Worm (Caenorhabditis elegans): ENCODE data around the gene ZK1290.10.

ZK1290.10 gene

ce11 chrII:7531478-7531877, 22.2 kb downstream of the ZK1290.10 start:
- no peak for TF ChIP-seq sea-1 (GFP tag; conservative IDR thresholded peaks at IDR 0.05)
- TF ChIP-seq hmg-4 (GFP tag; optimal IDR thresholded peaks at IDR 0.05) = no peak
- TF ChIP-seq ama-1 (optimal IDR thresholded peaks at IDR 0.05) = no peak
- no peak for TF ChIP-seq pes-1 (GFP tag; IDR thresholded peaks at IDR 0.05)
- TF ChIP-seq F13C5.2 (tag; optimal IDR thresholded peaks at IDR 0.05) = no peak
- no peak for TF ChIP-seq tra-4 (tag; optimal IDR thresholded peaks at IDR 0.05)
- no peak for TF ChIP-seq ceh-13 (GFP tag; optimal IDR thresholded peaks at IDR 0.05)
- TF ChIP-seq aly-1 (tag; optimal IDR thresholded peaks at IDR 0.05) = no peak
- TF ChIP-seq scrt-1 (GFP tag; IDR thresholded peaks at IDR 0.05) = no peak
- no peak for TF ChIP-seq tbx-37 (GFP tag; conservative IDR thresholded peaks at IDR 0.05)
- TF ChIP-seq flt-1 (GFP tag; IDR thresholded peaks at IDR 0.05) = no peak
- no peak for TF ChIP-seq hnd-1 (tag; optimal IDR thresholded peaks at IDR 0.05)
- TF ChIP-seq ets-7 (tag; optimal IDR thresholded peaks at IDR 0.05) = no peak
- no peak for TF ChIP-seq B0310.2 (tag; optimal IDR thresholded peaks at IDR 0.05)
- no peak for TF ChIP-seq ceh-36 (tag; optimal IDR thresholded peaks at IDR 0.05)
- TF ChIP-seq tbx-11 (GFP tag; IDR thresholded peaks at IDR 0.05) = no peak
- no peak for TF ChIP-seq hmbx-1 (tag; optimal IDR thresholded peaks at IDR 0.05)

ce11 chrII:7530944-7531343, 22.8 kb downstream of the ZK1290.10 start, which contains the start of gene wrt-1:
Gene wrt-1 (plus strand): TSS chrII:7530996.
- TF ChIP-seq ama-1 (optimal IDR thresholded peaks at IDR 0.05) (no peak), tra-4 (tag; optimal IDR thresholded peaks at IDR 0.05) (no peak), scrt-1 (GFP tag; IDR thresholded peaks at IDR 0.05) (no peak), ceh-36 (tag; optimal IDR thresholded peaks at IDR 0.05) (no peak)

- TF ChIP-seq pes-1 (GFP tag; IDR thresholded peaks at IDR 0.05) (no peak), tbx-37 (GFP tag; conservative IDR thresholded peaks at IDR 0.05) (no peak)
These were observed 24.5 kb downstream of the ZK1290.10 start, which contains the start of gene ZK1290.5 for ce11 chrII:7529078-7529683. Gene ZK1290.5 (plus strand): TSS chrII:7529643.

ce11 chrII:7528210-7528609, 25.5 kb downstream of the ZK1290.10 start:
- TF ChIP-seq tra-4 (tag; optimal IDR thresholded peaks at IDR 0.05) (no peak), pes-1 (GFP tag; IDR thresholded peaks at IDR 0.05) (no peak), sea-1 (GFP tag; conservative IDR thresholded peaks at IDR 0.05) (no peak)

ce11 chrII:7525458-7525857, 28.2 kb downstream of the ZK1290.10 start, which contains the start of the genes ZK1290.7 and rnh-1.1:
Gene ZK1290.7 (minus strand): TSS chrII:7525558.
Gene rnh-1.1 (plus strand): TSS chrII:7525738.
- no peak for TF ChIP-seq ets-7 (tag; optimal IDR thresholded peaks at IDR 0.05)
- no peak for TF ChIP-seq tra-4 (tag; optimal IDR thresholded peaks at IDR 0.05)
- no peak for TF ChIP-seq ceh-13 (GFP tag; optimal IDR thresholded peaks at IDR 0.05)
- no peak for TF ChIP-seq ceh-36 (tag; optimal IDR thresholded peaks at IDR 0.05)
- no peak for TF ChIP-seq tbx-11 (GFP tag; IDR thresholded peaks at IDR 0.05)
- no peak for TF ChIP-seq scrt-1 (GFP tag; IDR thresholded peaks at IDR 0.05)
- no peak for TF ChIP-seq hmg-4 (GFP tag; optimal IDR thresholded peaks at IDR 0.05)
- TF ChIP-seq hmbx-1 (tag; optimal IDR thresholded peaks at IDR 0.05) = no peak
- no peak for TF ChIP-seq B0310.2 (tag; optimal IDR thresholded peaks at IDR 0.05)
- no peak for TF ChIP-seq F13C5.2 (tag; optimal IDR thresholded peaks at IDR 0.05)
- TF ChIP-seq aly-1 (tag; optimal IDR thresholded peaks at IDR 0.05) = no peak
- no peak for TF ChIP-seq pes-1 (GFP tag; IDR thresholded peaks at IDR 0.05)
- TF ChIP-seq tbx-37 (GFP tag; conservative IDR thresholded peaks at IDR 0.05) = no peak
- no peak for TF ChIP-seq hnd-1 (tag; optimal IDR thresholded peaks at IDR 0.05)
- TF ChIP-seq flt-1 (GFP tag; IDR thresholded peaks at IDR 0.05) = no peak
- TF ChIP-seq ama-1 (optimal IDR thresholded peaks at IDR 0.05) = no peak

- no peak for TF ChIP-seq sea-1 (GFP tag; conservative IDR thresholded peaks at IDR 0.05)
- TF ChIP-seq tbx-11 (GFP tag; IDR thresholded peaks at IDR 0.05) = no peak
- TF ChIP-seq ets-7 (tag; optimal IDR thresholded peaks at IDR 0.05) = no peak
- TF ChIP-seq tra-4 (tag; optimal IDR thresholded peaks at IDR 0.05) = no peak
- TF ChIP-seq aly-1 (tag; optimal IDR thresholded peaks at IDR 0.05) = no peak
- no peak for TF ChIP-seq hmg-4 (GFP tag; optimal IDR thresholded peaks at IDR 0.05)
- no peak for TF ChIP-seq ceh-36 (tag; optimal IDR thresholded peaks at IDR 0.05)
- no peak for TF ChIP-seq ama-1 (optimal IDR thresholded peaks at IDR 0.05)
- TF ChIP-seq scrt-1 (GFP tag; IDR thresholded peaks at IDR 0.05) = no peak
These were observed 30.4 kb downstream of the ZK1290.10 start, which contains the start of gene ZK1290.15 for ce11 chrII:7523281-7523680. Gene ZK1290.15 (plus strand): TSS chrII:7523581.

ce11 chrII:7521420-7521819, 32.3 kb downstream of the ZK1290.10 start:
- no peak for TF ChIP-seq hmg-4 (GFP tag; optimal IDR thresholded peaks at IDR 0.05)
- TF ChIP-seq ceh-13 (GFP tag; optimal IDR thresholded peaks at IDR 0.05) = no peak
- TF ChIP-seq ets-7 (tag; optimal IDR thresholded peaks at IDR 0.05) = no peak
- no peak for TF ChIP-seq flt-1 (GFP tag; IDR thresholded peaks at IDR 0.05)
- TF ChIP-seq hnd-1 (tag; optimal IDR thresholded peaks at IDR 0.05) = no peak
- TF ChIP-seq tra-4 (tag; optimal IDR thresholded peaks at IDR 0.05) = no peak
- no peak for TF ChIP-seq tbx-37 (GFP tag; conservative IDR thresholded peaks at IDR 0.05)

- no peak for TF ChIP-seq ceh-36 (tag; optimal IDR thresholded peaks at IDR 0.05)
- TF ChIP-seq tbx-11 (GFP tag; IDR thresholded peaks at IDR 0.05) = no peak
- TF ChIP-seq pes-1 (GFP tag; IDR thresholded peaks at IDR 0.05) = no peak
- TF ChIP-seq aly-1 (tag; optimal IDR thresholded peaks at IDR 0.05) = no peak
These were observed 34.5 kb downstream of the ZK1290.10 start, which contains the start of gene glb-9 for ce11 chrII:7519221-7519620. Gene glb-9 (minus strand): TSS chrII:7519321.

ce11 chrII:7505005-7505404, 48.7 kb downstream of the ZK1290.10 start, which contains the start of gene C28F5.1:
Gene C28F5.1 (plus strand): TSS chrII:7505305.
- TF ChIP-seq ets-7 (tag; optimal IDR thresholded peaks at IDR 0.05) = no peak
- TF ChIP-seq tra-4 (tag; optimal IDR thresholded peaks at IDR 0.05) = no peak
- no peak for TF ChIP-seq scrt-1 (GFP tag; IDR thresholded peaks at IDR 0.05)
- no peak for TF ChIP-seq hmg-4 (GFP tag; optimal IDR thresholded peaks at IDR 0.05)
- TF ChIP-seq hnd-1 (tag; optimal IDR thresholded peaks at IDR 0.05) = no peak
- no peak for TF ChIP-seq ceh-13 (GFP tag; optimal IDR thresholded peaks at IDR 0.05)
- no peak for TF ChIP-seq hmbx-1 (tag; optimal IDR thresholded peaks at IDR 0.05)
- no peak for TF ChIP-seq F13C5.2 (tag; optimal IDR thresholded peaks at IDR 0.05)
- no peak for TF ChIP-seq B0310.2 (tag; optimal IDR thresholded peaks at IDR 0.05)
- TF ChIP-seq ceh-36 (tag; optimal IDR thresholded peaks at IDR 0.05) = no peak
- TF ChIP-seq sea-1 (GFP tag; conservative IDR thresholded peaks at IDR 0.05) = no peak
- TF ChIP-seq ama-1 (optimal IDR thresholded peaks at IDR 0.05) = no peak
- no peak for TF ChIP-seq flt-1 (GFP tag; IDR thresholded peaks at IDR 0.05)
- TF ChIP-seq tbx-11 (GFP tag; IDR thresholded peaks at IDR 0.05) = no peak
- TF ChIP-seq aly-1 (tag; optimal IDR thresholded peaks at IDR 0.05) = no peak
- TF ChIP-seq pes-1 (GFP tag; IDR thresholded peaks at IDR 0.05) = no peak
- TF ChIP-seq tbx-37 (GFP tag; conservative IDR thresholded peaks at IDR 0.05) = no peak
